Comparison of ENCODE assay signal across 2 fruit fly cellular contexts in the genomic region with DNA sequence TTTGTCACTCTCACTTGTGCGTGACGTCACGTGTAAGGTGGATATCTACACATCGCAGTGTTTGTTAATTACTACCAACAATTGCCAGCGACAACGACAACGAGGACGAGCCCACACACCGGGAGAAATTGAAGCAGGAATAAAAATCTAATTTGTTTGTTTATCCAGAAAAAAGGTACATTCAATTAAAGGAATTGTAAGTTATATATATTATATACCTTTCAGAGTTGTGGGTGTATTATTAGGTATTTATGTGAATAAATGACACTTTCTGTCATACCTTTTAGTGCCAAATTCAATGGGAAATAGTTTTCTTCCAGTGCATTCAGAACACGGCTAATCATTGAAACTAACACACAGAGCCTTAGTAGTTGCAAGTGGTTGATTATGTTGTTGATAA.
TF ChIP-seq lines count a peak whose summit lies in the region.

No protein-coding gene starts in this region.

- TF ChIP-seq CTCF in whole organism, embryonic (GFP tag; optimal IDR thresholded peaks at IDR 0.05; lab: Kevin White, UChicago): no peak

TF ChIP-seq in whole organism, embryonic, 481 proteins besides CTCF, POLR2A, EP300 and RAD21:
- TF ChIP-seq CG14860 (GFP tag; IDR thresholded peaks at IDR 0.05; lab: Robert Waterston, UW; ENCODE audit: partially characterized antibody): no peak
- TF ChIP-seq CG6683 (GFP tag; optimal IDR thresholded peaks at IDR 0.05; lab: Kevin White, UChicago): no peak
- no peak for TF ChIP-seq H15 (GFP tag; IDR thresholded peaks at IDR 0.05; lab: Robert Waterston, UW)
- TF ChIP-seq hkb (optimal IDR thresholded peaks at IDR 0.05; lab: Kevin White, UChicago): no peak
- TF ChIP-seq hkb (GFP tag; IDR thresholded peaks at IDR 0.05; lab: Robert Waterston, UW): no peak
- no peak for TF ChIP-seq Ptx1 (GFP tag; IDR thresholded peaks at IDR 0.05; lab: Robert Waterston, UW)
- no peak for TF ChIP-seq ap (GFP tag; IDR thresholded peaks at IDR 0.05; lab: Robert Waterston, UW)
- no peak for TF ChIP-seq CG9797 (GFP tag; optimal IDR thresholded peaks at IDR 0.05; lab: Kevin White, UChicago)
- peak; percentile 74 for TF ChIP-seq sens (GFP tag; lab: Kevin White, UChicago)
- TF ChIP-seq nerfin-2 (GFP tag; IDR thresholded peaks at IDR 0.05; lab: Robert Waterston, UW; ENCODE audit: partially characterized antibody): no peak
- no peak for TF ChIP-seq CG9437 (GFP tag; optimal IDR thresholded peaks at IDR 0.05; lab: Kevin White, UChicago)
- TF ChIP-seq CG18619 (GFP tag; optimal IDR thresholded peaks at IDR 0.05; lab: Kevin White, UChicago): no peak
- TF ChIP-seq chinmo (GFP tag; IDR thresholded peaks at IDR 0.05; lab: Robert Waterston, UW; ENCODE audit: partially characterized antibody): 0 out of 4 replicates have a peak, but pooled peaks have one; percentile 11
- TF ChIP-seq CG6765 (GFP tag; optimal IDR thresholded peaks at IDR 0.05; lab: Kevin White, UChicago): no peak

TF ChIP-seq in whole organism, prepupa, 60 proteins besides CTCF, POLR2A, EP300 and RAD21:
- TF ChIP-seq vri (GFP tag; optimal IDR thresholded peaks at IDR 0.05; lab: Kevin White, UChicago) (no peak), CG11902 (GFP tag; optimal IDR thresholded peaks at IDR 0.05; lab: Kevin White, UChicago) (no peak), CG8119 (GFP tag; IDR thresholded peaks at IDR 0.05; lab: Robert Waterston, UW) (peak; percentile 65; the same call in 1 of the 3 replicates), Ets96B (tag; optimal IDR thresholded peaks at IDR 0.05; lab: Kevin White, UChicago) (no peak), Ets21C (GFP tag; optimal IDR thresholded peaks at IDR 0.05; lab: Kevin White, UChicago) (no peak), CG8632 (GFP tag; optimal IDR thresholded peaks at IDR 0.05; lab: Kevin White, UChicago) (no peak), fkh (GFP tag; optimal IDR thresholded peaks at IDR 0.05; lab: Kevin White, UChicago) (no peak), Sox102F (GFP tag; optimal IDR thresholded peaks at IDR 0.05; lab: Kevin White, UChicago) (no peak), CG9139 (GFP tag; optimal IDR thresholded peaks at IDR 0.05; lab: Kevin White, UChicago) (no peak), CG10631 (GFP tag; optimal IDR thresholded peaks at IDR 0.05; lab: Kevin White, UChicago) (no peak), CG15336 (GFP tag; IDR thresholded peaks at IDR 0.05; lab: Robert Waterston, UW) (peak; percentile 65), Eip75B (GFP tag; optimal IDR thresholded peaks at IDR 0.05; lab: Kevin White, UChicago) (no peak), CG6854 (GFP tag; optimal IDR thresholded peaks at IDR 0.05; lab: Kevin White, UChicago) (no peak), svp (GFP tag; lab: Kevin White, UChicago) (no peak), Hr4 (GFP tag; optimal IDR thresholded peaks at IDR 0.05; lab: Kevin White, UChicago) (peak; percentile 62)
